Worm (Caenorhabditis elegans) whole organism, midembryonic: Measurements from ENCODE around the gene gpx-3.
"Not testable (repeated sequence)": the region's sequence is repeated elsewhere in the genome, so short reads cannot be mapped to it uniquely, and the experiment has no call there.

Experiments
- T22C8.4 ChIP-seq: fragments of 200-800 bp; sonication (Bioruptor generic); IDR thresholded peaks from 2 replicates; pipeline ENCODE4 v1.3.6; 2022; ENCODE audit warnings: missing genetic modification characterization, missing compliant biosample characterization
- cog-1 ChIP-seq: sonication (generic microtip); optimal IDR thresholded peaks from 2 replicates; lab custom pipeline; 2016; ENCODE audit warnings: missing genetic modification characterization, missing compliant biosample characterization
- flt-1 ChIP-seq: fragments of 200-800 bp; sonication (Bioruptor generic); IDR thresholded peaks from 2 replicates; pipeline ENCODE4 v1.3.6; 2022; ENCODE audit warnings: missing genetic modification characterization, missing compliant biosample characterization
- med-1 ChIP-seq: sonication (generic microtip); optimal IDR thresholded peaks from 2 replicates; lab custom pipeline; 2017; ENCODE audit warnings: missing genetic modification characterization, mild to moderate bottlenecking, missing compliant biosample characterization, antibody characterized with exemption, missing genetic modification reagents; ENCODE audit not compliant: insufficient read depth
- tab-1 ChIP-seq: fragments of 200-800 bp; sonication (Bioruptor generic); IDR thresholded peaks from 2 replicates; pipeline ENCODE4 v1.3.6; 2022; ENCODE audit warnings: missing genetic modification characterization, missing compliant biosample characterization
- ztf-23 ChIP-seq: fragments of 200-800 bp; sonication (Bioruptor generic); IDR thresholded peaks from 2 replicates; pipeline ENCODE4 v1.3.6; 2022; ENCODE audit warnings: missing genetic modification reagents, missing genetic modification characterization, missing compliant biosample characterization

DNA sequence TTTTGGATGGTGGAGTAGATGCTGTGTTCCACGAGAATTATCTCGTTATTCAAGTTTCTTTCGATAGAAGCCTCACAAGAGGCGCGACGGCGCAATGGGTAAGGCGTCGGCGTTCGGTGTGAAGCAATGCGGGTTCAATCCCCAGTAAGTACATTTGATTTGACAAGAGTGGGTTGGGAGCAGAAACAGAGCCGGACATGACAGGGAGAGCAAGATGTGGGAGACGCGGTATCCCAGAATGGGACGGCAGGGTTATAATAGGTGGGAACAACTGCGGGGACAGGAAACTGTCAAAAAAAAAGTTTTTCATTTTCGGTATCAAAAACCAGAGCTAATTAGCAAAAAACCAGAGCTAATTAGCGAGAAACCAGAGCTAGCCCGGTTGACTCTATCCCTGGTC, 39.4 kb downstream of the gpx-3 start:
- not testable (repeated sequence) for TF ChIP-seq ztf-23 (GFP tag; lab: Robert Waterston, UW); flt-1 (GFP tag; lab: Robert Waterston, UW); med-1 (GFP tag; lab: Kevin White, UChicago); T22C8.4; cog-1 (tag; lab: Kevin White, UChicago)
- 0 out of 2 replicates have a peak, but pooled peaks have one; percentile 27 for TF ChIP-seq tab-1 (GFP tag; lab: Robert Waterston, UW)
